Worm (Caenorhabditis elegans) whole organism, L4 larva: ENCODE data around the gene F52E1.2.

ENCODE experiments used
- R02D3.7 ChIP-seq: fragments of 150-350 bp; sonication (generic microtip); optimal IDR thresholded peaks from 3 replicates; lab custom pipeline; 2014; ENCODE audit warnings: missing biosample characterization, missing genetic modification characterization
- Y48G9A.11 ChIP-seq: fragments of 200-800 bp; sonication (Bioruptor generic); IDR thresholded peaks from 2 replicates; pipeline ENCODE4 v1.3.6; 2022; ENCODE audit warnings: missing genetic modification reagents, missing genetic modification characterization, missing compliant biosample characterization
- Y5F2A.4 ChIP-seq: fragments of 200-800 bp; sonication (Bioruptor generic); optimal IDR thresholded peaks from 2 replicates; lab custom pipeline; 2018; ENCODE audit warnings: mild to moderate bottlenecking, missing genetic modification characterization, missing compliant biosample characterization
- Y75B8A.6 ChIP-seq: fragments of 200-800 bp; sonication (Bioruptor generic); IDR thresholded peaks from 2 replicates; pipeline ENCODE4 v1.3.6; 2022; ENCODE audit warnings: missing genetic modification reagents, missing genetic modification characterization, missing compliant biosample characterization
- aly-2 ChIP-seq: sonication (generic microtip); optimal IDR thresholded peaks from 2 replicates; lab custom pipeline; 2018; ENCODE audit warnings: missing biosample characterization, missing genetic modification characterization
- arid-1 ChIP-seq: fragments of 200-800 bp; sonication (Bioruptor generic); conservative IDR thresholded peaks from 2 replicates; pipeline ENCODE4 v1.3.6; 2022; ENCODE audit warnings: missing genetic modification reagents, missing genetic modification characterization, missing compliant biosample characterization
- ceh-20 ChIP-seq: fragments of 200-800 bp; sonication (Bioruptor generic); IDR thresholded peaks from 2 replicates; pipeline ENCODE4 v1.3.6; 2022; ENCODE audit warnings: missing genetic modification reagents, missing genetic modification characterization, missing compliant biosample characterization
- ceh-62 ChIP-seq: sonication (generic microtip); optimal IDR thresholded peaks from 2 replicates; lab custom pipeline; 2017; ENCODE audit warnings: missing biosample characterization, missing genetic modification characterization
- cey-2 ChIP-seq: sonication (generic microtip); optimal IDR thresholded peaks from 3 replicates; lab custom pipeline; 2017; ENCODE audit warnings: missing genetic modification characterization, mild to moderate bottlenecking, missing compliant biosample characterization, antibody characterized with exemption, borderline replicate concordance; ENCODE audit not compliant: insufficient read depth
- daf-12 ChIP-seq: fragments of 150-350 bp; optimal IDR thresholded peaks from 2 replicates; lab custom pipeline; 2014; ENCODE audit warnings: missing biosample characterization, missing genetic modification reagents, missing genetic modification characterization
- daf-16 ChIP-seq, 3 experiments: sonication (generic microtip); optimal IDR thresholded peaks; 2 replicates each; lab custom pipeline; 2016 to 2017; ENCODE audit warnings: missing genetic modification characterization in 3 of 3, missing genetic modification reagents in 3 of 3, mild to moderate bottlenecking in 2 of 3, missing compliant biosample characterization in 2 of 3, missing biosample characterization in 1 of 3, moderate library complexity in 1 of 3
- daf-19 ChIP-seq: fragments of 200-800 bp; sonication (Bioruptor generic); conservative IDR thresholded peaks from 2 replicates; pipeline ENCODE4 v1.3.6; 2022; ENCODE audit warnings: missing genetic modification characterization, missing compliant biosample characterization
- daf-8 ChIP-seq: fragments of 200-800 bp; sonication (Bioruptor generic); IDR thresholded peaks from 2 replicates; pipeline ENCODE4 v1.3.6; 2022; ENCODE audit warnings: missing genetic modification characterization, missing compliant biosample characterization
- dmd-6 ChIP-seq: fragments of 200-800 bp; sonication (Bioruptor generic); IDR thresholded peaks from 2 replicates; pipeline ENCODE4 v1.3.6; 2022; ENCODE audit warnings: missing genetic modification reagents, missing genetic modification characterization, missing compliant biosample characterization
- dpl-1 ChIP-seq: fragments of 150-350 bp; optimal IDR thresholded peaks from 2 replicates; lab custom pipeline; 2014; ENCODE audit warnings: missing biosample characterization, missing genetic modification reagents, missing genetic modification characterization
- dve-1 ChIP-seq: sonication (generic microtip); optimal IDR thresholded peaks from 2 replicates; lab custom pipeline; 2017; ENCODE audit warnings: antibody characterized with exemption, mild to moderate bottlenecking, missing genetic modification characterization, missing compliant biosample characterization; ENCODE audit not compliant: insufficient read depth
- egl-43 ChIP-seq: fragments of 200-800 bp; sonication (Bioruptor generic); IDR thresholded peaks from 2 replicates; pipeline ENCODE4 v1.3.6; 2022; ENCODE audit warnings: missing genetic modification reagents, missing genetic modification characterization, missing compliant biosample characterization
- hlh-11 ChIP-seq: fragments of 200-800 bp; sonication (Bioruptor generic); optimal IDR thresholded peaks from 2 replicates; lab custom pipeline; 2018; ENCODE audit warnings: mild to moderate bottlenecking, missing genetic modification characterization, missing compliant biosample characterization
- hlh-30 ChIP-seq: sonication (generic microtip); optimal IDR thresholded peaks from 2 replicates; lab custom pipeline; 2017; ENCODE audit warnings: antibody characterized with exemption, mild to moderate bottlenecking, missing genetic modification characterization, missing compliant biosample characterization; ENCODE audit not compliant: insufficient read depth
- lin-13 ChIP-seq: fragments of 150-350 bp; optimal IDR thresholded peaks from 2 replicates; lab custom pipeline; 2014; ENCODE audit warnings: missing biosample characterization, missing genetic modification reagents, missing genetic modification characterization
- lin-15B ChIP-seq: fragments of 150-350 bp; sonication (generic microtip); optimal IDR thresholded peaks from 3 replicates; lab custom pipeline; 2014; ENCODE audit warnings: missing biosample characterization, missing genetic modification characterization
- lin-39 ChIP-seq: fragments of 150-350 bp; optimal IDR thresholded peaks from 2 replicates; lab custom pipeline; 2014; ENCODE audit warnings: missing biosample characterization, missing genetic modification reagents, missing genetic modification characterization
- lir-3 ChIP-seq: sonication (generic microtip); optimal IDR thresholded peaks from 2 replicates; lab custom pipeline; 2016; ENCODE audit warnings: mild to moderate bottlenecking, missing genetic modification characterization, missing compliant biosample characterization
- madf-9 ChIP-seq: fragments of 200-800 bp; sonication (Bioruptor generic); conservative IDR thresholded peaks from 2 replicates; pipeline ENCODE4 v1.3.6; 2022; ENCODE audit warnings: missing genetic modification reagents, missing genetic modification characterization, missing compliant biosample characterization
- mdt-29 ChIP-seq: fragments of 200-800 bp; sonication (Bioruptor generic); IDR thresholded peaks from 2 replicates; pipeline ENCODE4 v1.3.6; 2022; ENCODE audit warnings: missing genetic modification reagents, missing genetic modification characterization, missing compliant biosample characterization
- mep-1 ChIP-seq: fragments of 150-350 bp; sonication (generic microtip); optimal IDR thresholded peaks from 3 replicates; lab custom pipeline; 2014; ENCODE audit warnings: missing biosample characterization, missing genetic modification characterization
- mxl-3 ChIP-seq: fragments of 200-800 bp; sonication (Bioruptor generic); optimal IDR thresholded peaks from 2 replicates; lab custom pipeline; 2018; ENCODE audit warnings: mild to moderate bottlenecking, missing genetic modification characterization, missing compliant biosample characterization
- nhr-102 ChIP-seq: sonication (generic microtip); optimal IDR thresholded peaks from 2 replicates; lab custom pipeline; 2016; ENCODE audit warnings: mild to moderate bottlenecking, missing genetic modification characterization, moderate library complexity, missing compliant biosample characterization
- nhr-237 ChIP-seq: sonication (generic microtip); optimal IDR thresholded peaks from 2 replicates; lab custom pipeline; 2017; ENCODE audit warnings: missing biosample characterization, missing genetic modification characterization
- nhr-28 ChIP-seq: fragments of 150-350 bp; optimal IDR thresholded peaks from 2 replicates; lab custom pipeline; 2014; ENCODE audit warnings: missing biosample characterization, missing genetic modification characterization
- nhr-41 ChIP-seq: fragments of 200-800 bp; sonication (Bioruptor generic); IDR thresholded peaks from 2 replicates; pipeline ENCODE4 v1.3.6; 2022; ENCODE audit warnings: missing genetic modification reagents, missing genetic modification characterization, missing compliant biosample characterization
- nhr-48 ChIP-seq: sonication (generic microtip); optimal IDR thresholded peaks from 2 replicates; lab custom pipeline; 2016; ENCODE audit warnings: mild to moderate bottlenecking, missing genetic modification characterization, missing compliant biosample characterization
- nhr-77 ChIP-seq: fragments of 150-350 bp; optimal IDR thresholded peaks from 2 replicates; lab custom pipeline; 2014; ENCODE audit warnings: missing biosample characterization, missing genetic modification characterization
- php-3 ChIP-seq: fragments of 200-800 bp; sonication (Bioruptor generic); IDR thresholded peaks from 2 replicates; pipeline ENCODE4 v1.3.6; 2022; ENCODE audit warnings: missing genetic modification reagents, missing genetic modification characterization, missing compliant biosample characterization
- pqm-1 ChIP-seq: sonication (generic microtip); optimal IDR thresholded peaks from 2 replicates; lab custom pipeline; 2017; ENCODE audit warnings: missing biosample characterization, missing genetic modification characterization
- saeg-2 ChIP-seq: fragments of 200-800 bp; sonication (Bioruptor generic); IDR thresholded peaks from 2 replicates; pipeline ENCODE4 v1.3.6; 2022; ENCODE audit warnings: missing genetic modification reagents, missing genetic modification characterization, missing compliant biosample characterization
- snpc-1.2 ChIP-seq: fragments of 200-800 bp; sonication (Bioruptor generic); IDR thresholded peaks from 2 replicates; pipeline ENCODE4 v1.3.6; 2022; ENCODE audit warnings: missing genetic modification reagents, missing genetic modification characterization, missing compliant biosample characterization
- snpc-4 ChIP-seq: fragments of 150-350 bp; optimal IDR thresholded peaks from 2 replicates; lab custom pipeline; 2014; ENCODE audit warnings: missing biosample characterization, missing genetic modification characterization
- unc-62 ChIP-seq, 3 experiments: fragments of 150-350 bp in 1 of 3; sonication (generic microtip); optimal IDR thresholded peaks in 2 of 3; peaks in 1 of 3; 1 replicate in 1 of 3; 2 replicates in 2 of 3; lab custom pipeline; 2014 to 2017; ENCODE audit warnings: missing biosample characterization in 3 of 3, missing genetic modification characterization in 3 of 3, missing genetic modification reagents in 3 of 3, missing genotype in 1 of 3
- zfp-3 ChIP-seq: fragments of 200-800 bp; sonication (Bioruptor generic); conservative IDR thresholded peaks from 2 replicates; pipeline ENCODE4 v1.3.6; 2022; ENCODE audit warnings: missing genetic modification reagents, missing genetic modification characterization, missing compliant biosample characterization
- zip-11 ChIP-seq: fragments of 200-800 bp; sonication (Bioruptor generic); IDR thresholded peaks from 2 replicates; pipeline ENCODE4 v1.3.6; 2022; ENCODE audit warnings: missing genetic modification characterization, missing compliant biosample characterization
- ztf-7 ChIP-seq: fragments of 150-350 bp; optimal IDR thresholded peaks from 2 replicates; lab custom pipeline; 2014; ENCODE audit warnings: missing biosample characterization, missing genetic modification characterization

The F52E1.2 gene

DNA sequence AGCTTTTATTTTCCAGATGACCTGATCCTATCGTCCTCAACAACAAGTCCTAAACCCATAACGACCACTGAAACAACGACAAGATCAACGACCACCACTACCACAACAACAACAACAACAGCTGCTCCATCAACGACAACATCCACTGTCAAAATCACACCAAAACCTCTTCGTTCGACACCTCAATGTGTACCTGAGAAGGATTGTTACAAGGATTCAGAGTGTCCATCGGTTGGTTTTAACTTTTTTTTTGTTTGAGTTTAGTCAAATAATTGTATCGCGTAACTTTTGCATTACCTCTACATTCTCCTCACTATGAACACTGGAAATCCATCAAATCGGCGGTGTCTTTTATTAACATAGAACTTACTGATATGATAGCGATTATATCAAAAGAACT is 30.3 kb upstream of the F52E1.2 start:
- TF ChIP-seq nhr-237 (tag; lab: Kevin White, UChicago) (no peak), daf-16 (GFP tag; optimal IDR thresholded peaks at IDR 0.05; lab: Kevin White, UChicago) (peak in 1 of 2 experiments; percentile 79), daf-16 (tag; optimal IDR thresholded peaks at IDR 0.05; lab: Kevin White, UChicago) (no peak), unc-62 (GFP tag; optimal IDR thresholded peaks at IDR 0.05 in 1 of 2; lab: Kevin White, UChicago) (peak in 1 of 2 experiments; percentile 92), unc-62 (tag; optimal IDR thresholded peaks at IDR 0.05; lab: Kevin White, UChicago) (no peak)
- TF ChIP-seq, all 104 proteins: peak for 2

- no peak for TF ChIP-seq lin-13 (GFP tag; lab: Kevin White, UChicago)
- peak; percentile 11 for TF ChIP-seq nhr-48 (tag; lab: Kevin White, UChicago)
- TF ChIP-seq daf-12 = no peak
- peak; percentile 8 for TF ChIP-seq mxl-3 (GFP tag; lab: Kevin White, UChicago)
- no peak for TF ChIP-seq daf-19 (GFP tag; lab: Robert Waterston, UW)
- no peak for TF ChIP-seq hlh-30 (tag; lab: Kevin White, UChicago)
- no peak for TF ChIP-seq ceh-62 (tag; lab: Kevin White, UChicago)
- TF ChIP-seq mep-1 = no peak
- peak; percentile 37; the same call in 1 of the 2 replicates for TF ChIP-seq php-3 (GFP tag; lab: Robert Waterston, UW)
- TF ChIP-seq lir-3 (tag; lab: Kevin White, UChicago) = no peak
- 0 out of 2 replicates have a peak, but pooled peaks have one; percentile 5 for TF ChIP-seq nhr-41 (GFP tag; lab: Robert Waterston, UW)
- no peak for TF ChIP-seq ceh-20 (GFP tag; lab: Robert Waterston, UW)
- TF ChIP-seq madf-9 = no peak
- no peak for TF ChIP-seq saeg-2 (GFP tag; lab: Robert Waterston, UW)
- TF ChIP-seq snpc-1.2 (GFP tag; lab: Robert Waterston, UW) = no peak
- TF ChIP-seq R02D3.7 (tag; lab: Kevin White, UChicago) = no peak
- no peak for TF ChIP-seq arid-1 (GFP tag; lab: Robert Waterston, UW)
- TF ChIP-seq nhr-237 (tag; lab: Kevin White, UChicago) = no peak
- TF ChIP-seq zip-11 (GFP tag; lab: Robert Waterston, UW) = no peak
- TF ChIP-seq daf-8 = no peak
- TF ChIP-seq snpc-4 (tag; lab: Kevin White, UChicago) = no peak
- no peak for TF ChIP-seq lin-15B (tag; lab: Kevin White, UChicago)
- TF ChIP-seq daf-16 (GFP tag; optimal IDR thresholded peaks at IDR 0.05; lab: Kevin White, UChicago) = no peak
- peak; percentile 80 for TF ChIP-seq daf-16 (tag; optimal IDR thresholded peaks at IDR 0.05; lab: Kevin White, UChicago)
- no peak for TF ChIP-seq ztf-7
- no peak for TF ChIP-seq aly-2
- peak in 1 of 2 experiments; percentile 56 for TF ChIP-seq unc-62 (GFP tag; optimal IDR thresholded peaks at IDR 0.05 in 1 of 2; lab: Kevin White, UChicago)
- TF ChIP-seq unc-62 (tag; optimal IDR thresholded peaks at IDR 0.05; lab: Kevin White, UChicago) = no peak
- TF ChIP-seq Y48G9A.11 (GFP tag; lab: Robert Waterston, UW) = no peak
- TF ChIP-seq nhr-77 = peak; percentile 84
- TF ChIP-seq pqm-1 (tag; lab: Kevin White, UChicago) = peak; percentile 67
- TF ChIP-seq zfp-3 (GFP tag; lab: Robert Waterston, UW) = no peak
- no peak for TF ChIP-seq egl-43
- TF ChIP-seq nhr-28 (tag; lab: Kevin White, UChicago) = peak; percentile 67
- TF ChIP-seq hlh-11 (tag; lab: Kevin White, UChicago) = peak; percentile 72
- TF ChIP-seq dpl-1 (GFP tag; lab: Kevin White, UChicago) = no peak
- peak; percentile 85 for TF ChIP-seq dve-1 (tag; lab: Kevin White, UChicago)
- no peak; the same call in 1 of the 2 replicates for TF ChIP-seq mdt-29 (GFP tag; lab: Robert Waterston, UW)
- no peak for TF ChIP-seq Y5F2A.4 (GFP tag; lab: Kevin White, UChicago)
- TF ChIP-seq nhr-102 (tag; lab: Kevin White, UChicago) = no peak
- peak; percentile 62 for TF ChIP-seq cey-2 (tag; lab: Kevin White, UChicago)
- no peak for TF ChIP-seq lin-39 (tag; lab: Kevin White, UChicago)
- TF ChIP-seq dmd-6 (GFP tag; lab: Robert Waterston, UW) = peak; percentile 80
- TF ChIP-seq Y75B8A.6 (GFP tag; lab: Robert Waterston, UW) = no peak
Observed at ce11 chrV:8383716-8384115, 26.7 kb upstream of the F52E1.2 start, which contains the start of gene F52E1.14. Gene F52E1.14 (plus strand): TSS chrV:8383922.
